Worm (Caenorhabditis elegans) whole organism, mixed stage, embryonic: ENCODE data around the gene zipt-15.

Experiments
- blmp-1 ChIP-seq: fragments of 150-350 bp; optimal IDR thresholded peaks from 2 replicates; lab custom pipeline; 2014; ENCODE audit warnings: missing biosample characterization, missing genetic modification characterization
- elt-1 ChIP-seq: sonication (generic microtip); optimal IDR thresholded peaks from 2 replicates; lab custom pipeline; 2017; ENCODE audit warnings: missing genetic modification characterization, mild to moderate bottlenecking, missing compliant biosample characterization, antibody characterized with exemption, moderate library complexity, borderline replicate concordance; ENCODE audit not compliant: insufficient read depth
- elt-3 ChIP-seq: fragments of 150-350 bp; optimal IDR thresholded peaks from 2 replicates; lab custom pipeline; 2014; ENCODE audit warnings: missing biosample characterization, missing genetic modification characterization
- mab-5 ChIP-seq: fragments of 150-350 bp; optimal IDR thresholded peaks from 2 replicates; lab custom pipeline; 2014; ENCODE audit warnings: missing biosample characterization, missing genetic modification characterization
- nhr-237 ChIP-seq: fragments of 150-350 bp; optimal IDR thresholded peaks from 2 replicates; lab custom pipeline; 2014; ENCODE audit warnings: missing biosample characterization, missing genetic modification characterization
- nhr-76 ChIP-seq: sonication (generic microtip); optimal IDR thresholded peaks from 2 replicates; lab custom pipeline; 2017; ENCODE audit warnings: missing biosample characterization, missing genetic modification characterization
- snpc-4 ChIP-seq: fragments of 150-350 bp; optimal IDR thresholded peaks from 2 replicates; lab custom pipeline; 2014; ENCODE audit warnings: missing biosample characterization, missing genetic modification characterization
- sptf-1 ChIP-seq: sonication (generic microtip); optimal IDR thresholded peaks from 2 replicates; lab custom pipeline; 2017; ENCODE audit warnings: mild to moderate bottlenecking, missing genetic modification characterization, moderate library complexity, missing compliant biosample characterization
- unc-39 ChIP-seq: fragments of 150-350 bp; optimal IDR thresholded peaks from 2 replicates; lab custom pipeline; 2014; ENCODE audit warnings: missing biosample characterization, missing genetic modification characterization
- unc-62 ChIP-seq: fragments of 150-350 bp; optimal IDR thresholded peaks from 2 replicates; lab custom pipeline; 2014; ENCODE audit warnings: missing biosample characterization, missing genetic modification reagents, missing genetic modification characterization
- ztf-11 ChIP-seq: fragments of 150-350 bp; optimal IDR thresholded peaks from 2 replicates; lab custom pipeline; 2014; ENCODE audit warnings: missing biosample characterization, missing genetic modification characterization

DNA sequence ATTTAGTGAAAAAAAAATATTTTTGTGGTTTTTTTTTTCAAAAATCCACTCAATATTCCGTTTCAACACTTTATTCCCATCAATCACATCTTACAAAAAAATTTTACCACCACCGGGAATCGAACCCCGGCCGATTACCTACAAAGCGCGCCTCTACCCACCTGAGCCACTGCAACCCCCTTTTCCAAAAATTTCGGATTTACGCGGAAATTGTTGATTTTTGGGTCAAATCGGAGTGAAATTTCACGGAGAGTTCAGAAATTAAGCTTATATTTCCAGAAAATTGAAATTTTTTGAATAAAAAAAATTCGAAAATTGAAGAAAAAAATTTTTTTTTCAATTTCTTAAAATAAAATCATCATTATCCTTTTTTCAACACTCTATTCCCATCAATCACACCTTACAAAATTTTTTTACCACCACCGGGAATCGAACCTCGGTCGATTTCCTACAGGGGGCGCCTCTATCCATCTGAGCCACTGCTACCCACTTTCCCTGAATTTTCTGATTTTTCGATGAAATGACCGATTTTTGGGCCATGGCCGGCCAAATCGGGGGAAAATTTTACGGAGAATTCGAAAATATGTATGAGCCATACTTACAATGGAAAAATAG lies 48.5 kb upstream of the zipt-15 start:
- TF ChIP-seq nhr-76 (tag; lab: Kevin White, UChicago) (no peak), blmp-1 (tag; lab: Kevin White, UChicago) (no peak), snpc-4 (tag; lab: Kevin White, UChicago) (no peak), ztf-11 (tag; lab: Kevin White, UChicago) (no peak), unc-62 (GFP tag; lab: Kevin White, UChicago) (no peak), elt-1 (tag; lab: Kevin White, UChicago) (no peak), nhr-237 (tag; lab: Kevin White, UChicago) (no peak), elt-3 (no peak), unc-39 (tag; lab: Kevin White, UChicago) (no peak), sptf-1 (tag; lab: Kevin White, UChicago) (no peak), mab-5 (tag; lab: Kevin White, UChicago) (no peak)
